Fruit fly (Drosophila melanogaster): ENCODE measurements around the gene Cpr100A.

Gene Cpr100A

DNA sequence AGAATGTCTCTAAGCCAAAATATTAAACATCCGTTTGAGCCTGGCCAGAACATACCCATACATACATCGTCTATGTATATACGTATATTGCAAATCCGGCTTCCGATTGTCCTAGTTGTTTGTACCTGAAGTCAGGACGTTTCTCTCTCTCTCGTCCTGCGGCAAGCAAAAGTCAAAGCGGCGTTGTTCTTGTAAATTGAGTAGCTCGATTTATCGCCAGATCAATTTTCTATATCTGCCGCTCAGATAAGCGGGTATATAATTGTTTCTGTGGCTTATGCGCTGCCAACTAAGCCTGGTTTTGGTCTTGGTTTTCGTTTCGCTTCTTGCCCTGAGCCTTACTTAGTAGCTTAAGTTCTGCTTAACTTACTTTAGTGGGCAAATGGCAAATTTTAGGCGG lies 10.7 kb upstream of the Cpr100A start:
- no peak for TF ChIP-seq noc (tag; optimal IDR thresholded peaks at IDR 0.05)

DNA sequence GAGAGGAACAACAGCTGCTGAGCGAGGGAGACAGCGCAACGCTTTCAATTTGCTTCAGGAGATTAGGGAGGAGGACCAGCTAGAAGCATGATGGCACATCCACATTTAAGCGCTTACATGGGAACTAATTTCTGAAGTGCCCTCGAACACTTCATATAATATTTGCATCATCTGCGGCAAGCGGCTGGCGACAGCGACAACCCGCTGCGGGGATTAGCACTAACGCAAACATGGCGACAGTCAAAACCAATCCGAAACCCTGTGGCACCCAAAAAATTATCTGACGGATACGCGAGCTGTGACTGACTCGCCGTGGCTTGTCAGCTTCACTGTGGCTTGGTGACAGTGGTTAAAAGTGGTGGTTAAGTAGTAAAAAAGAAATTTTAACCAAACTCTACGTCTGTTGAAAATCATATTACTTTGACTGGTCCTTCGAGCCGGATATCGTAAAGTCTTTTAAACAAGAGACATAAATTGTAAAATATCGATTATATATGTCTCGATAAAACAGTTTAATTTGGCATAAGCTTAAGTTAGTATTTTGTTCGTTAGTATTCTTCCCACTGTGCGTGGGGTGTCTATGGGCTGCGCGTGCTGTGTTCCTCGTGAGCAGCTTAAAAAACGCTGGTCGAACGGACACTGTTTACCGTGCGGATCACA lies 7.3 kb upstream of the Cpr100A start:
- TF ChIP-seq noc (tag; optimal IDR thresholded peaks at IDR 0.05): no peak

DNA sequence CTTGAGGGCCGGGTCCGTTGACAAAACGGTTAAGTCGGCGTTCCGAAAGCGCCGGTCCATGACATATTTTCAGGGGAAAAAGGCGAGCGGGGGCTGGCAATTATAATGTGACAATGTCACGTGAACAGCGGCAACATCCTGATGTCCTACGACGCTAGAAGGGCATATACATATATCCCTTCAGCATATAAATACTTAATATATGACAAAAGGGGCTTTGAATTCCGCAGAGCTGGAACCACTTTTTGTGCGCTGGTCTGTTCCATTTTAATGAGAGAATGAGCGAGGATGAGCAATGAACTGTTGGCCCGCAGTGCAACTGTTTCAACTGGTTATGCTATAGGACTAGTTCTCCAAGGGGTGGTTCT lies 6.8 kb upstream of the Cpr100A start:
- TF ChIP-seq noc (tag; optimal IDR thresholded peaks at IDR 0.05): no peak

DNA sequence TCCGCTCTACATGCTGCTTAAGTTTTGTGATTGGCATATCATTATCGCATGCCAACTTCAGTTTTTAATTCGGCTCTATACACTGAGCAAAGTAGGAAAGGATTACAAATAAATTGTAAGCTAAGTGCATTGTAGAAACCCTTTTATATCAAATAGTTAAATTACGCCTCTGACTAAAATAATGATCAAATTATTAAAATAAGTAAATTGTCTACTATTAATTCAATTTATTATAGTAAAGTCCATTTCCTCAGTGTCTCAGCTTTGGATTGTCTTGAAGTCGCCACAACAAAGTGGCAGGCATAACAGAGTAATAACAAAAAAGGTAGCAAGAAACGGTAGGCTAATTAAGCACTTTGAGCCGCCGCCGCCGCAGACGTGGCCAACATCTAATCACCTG lies 4.8 kb upstream of the Cpr100A start:
- TF ChIP-seq noc (tag; optimal IDR thresholded peaks at IDR 0.05): no peak

DNA sequence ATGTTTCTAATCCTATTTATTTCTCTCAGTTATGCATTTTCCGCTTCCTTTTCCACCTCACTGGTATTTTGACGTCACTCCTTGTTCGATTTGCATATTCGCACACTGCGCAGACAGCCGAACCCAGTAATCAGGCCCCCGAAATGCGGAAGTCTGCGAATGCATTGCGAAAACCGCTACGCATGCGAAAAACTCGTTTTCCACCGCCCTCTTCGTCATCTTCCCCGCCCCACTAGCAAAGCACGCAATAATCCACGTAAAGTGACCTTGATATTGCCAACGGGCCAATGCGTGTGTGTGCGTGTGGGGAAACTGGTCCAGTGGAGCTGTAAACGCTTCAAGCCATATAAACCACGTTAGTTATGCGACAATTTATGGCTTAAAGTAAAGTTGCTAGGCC lies 3.4 kb upstream of the Cpr100A start:
- TF ChIP-seq noc (tag; optimal IDR thresholded peaks at IDR 0.05): no peak

DNA sequence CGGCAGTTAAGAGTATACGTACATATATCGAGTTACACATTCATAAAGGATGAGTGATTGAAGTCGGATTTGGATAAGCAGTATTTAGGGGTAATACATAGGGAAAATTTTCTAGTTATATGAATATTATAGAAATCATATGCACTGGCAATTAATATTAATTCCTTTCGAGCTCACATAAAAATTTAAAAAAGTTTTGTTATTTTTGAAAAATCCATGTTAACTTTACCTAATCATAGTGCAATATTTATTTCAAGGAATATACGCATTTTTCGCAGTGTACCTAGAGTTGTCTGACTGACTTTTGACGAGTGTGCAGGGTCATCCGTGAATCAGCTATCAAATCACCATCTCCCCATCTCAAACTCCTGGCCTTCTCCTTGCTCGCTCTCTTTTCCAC lies 2.9 kb upstream of the Cpr100A start:
- no peak for TF ChIP-seq noc (tag; optimal IDR thresholded peaks at IDR 0.05)

DNA sequence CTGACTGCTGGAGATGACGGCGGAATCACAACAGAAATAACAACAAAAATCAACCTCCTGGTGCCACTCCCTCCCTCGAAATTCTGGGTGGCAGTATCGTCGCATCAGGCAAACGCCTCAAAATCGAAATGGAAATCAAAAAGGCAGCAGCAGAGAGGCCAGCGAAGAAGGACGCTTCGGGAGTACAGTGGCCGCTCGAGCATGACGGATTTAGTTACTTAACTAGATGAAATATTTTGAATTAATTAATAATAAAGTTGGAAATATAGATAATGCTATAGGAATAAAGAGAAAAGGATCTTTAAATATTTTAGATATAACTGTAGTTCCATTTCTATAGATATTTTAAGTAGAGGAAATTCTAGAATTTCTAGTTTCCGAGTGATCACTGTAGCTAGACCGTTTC lies 2.0 kb upstream of the Cpr100A start:
- no peak for TF ChIP-seq noc (tag; optimal IDR thresholded peaks at IDR 0.05)

DNA sequence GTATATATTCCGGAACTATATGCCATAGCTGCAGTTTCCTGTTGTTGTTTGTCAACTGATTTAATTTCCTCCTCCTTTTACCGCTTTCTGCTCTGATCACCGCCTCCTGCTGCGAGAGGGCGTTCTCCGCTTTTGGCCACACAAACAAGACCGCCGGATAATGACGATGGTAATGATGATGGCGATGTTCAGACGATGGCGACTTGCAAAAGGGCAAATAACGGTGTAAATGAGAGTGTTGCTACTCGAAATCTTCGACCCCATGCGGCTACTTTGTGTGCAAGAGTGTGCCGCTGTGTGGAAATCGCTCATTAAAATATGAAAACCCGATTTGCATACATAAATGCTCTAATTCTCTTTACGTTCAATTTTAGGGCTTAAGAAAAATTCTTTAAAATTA lies 1.4 kb upstream of the Cpr100A start:
- TF ChIP-seq noc (tag; optimal IDR thresholded peaks at IDR 0.05): no peak

DNA sequence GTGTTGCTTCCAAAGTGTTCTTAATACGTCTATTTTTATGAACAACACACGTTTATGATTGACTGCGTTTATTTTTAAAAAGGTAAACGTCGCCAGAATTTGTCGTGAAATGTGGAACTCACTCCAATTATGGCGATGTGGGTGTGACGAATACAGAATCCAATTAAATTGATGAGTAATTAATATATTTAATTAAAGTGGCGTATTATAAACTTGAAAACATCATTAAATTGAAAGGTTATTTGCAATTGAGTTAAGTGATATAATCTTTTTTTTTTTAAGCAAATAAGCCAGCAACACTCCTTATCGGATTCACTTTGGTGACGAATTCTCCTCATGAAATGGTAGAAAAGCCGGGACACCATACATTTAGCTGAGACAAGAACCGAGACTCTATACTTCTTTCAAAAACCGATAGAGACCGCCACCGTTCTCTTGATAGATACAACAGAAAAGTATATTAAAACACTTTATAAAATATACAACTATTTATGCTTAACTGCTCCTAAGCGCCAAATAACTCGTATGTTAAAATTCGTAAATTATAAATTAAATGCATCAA lies 3.1 kb downstream of the Cpr100A start:
- TF ChIP-seq noc (tag; optimal IDR thresholded peaks at IDR 0.05): no peak

DNA sequence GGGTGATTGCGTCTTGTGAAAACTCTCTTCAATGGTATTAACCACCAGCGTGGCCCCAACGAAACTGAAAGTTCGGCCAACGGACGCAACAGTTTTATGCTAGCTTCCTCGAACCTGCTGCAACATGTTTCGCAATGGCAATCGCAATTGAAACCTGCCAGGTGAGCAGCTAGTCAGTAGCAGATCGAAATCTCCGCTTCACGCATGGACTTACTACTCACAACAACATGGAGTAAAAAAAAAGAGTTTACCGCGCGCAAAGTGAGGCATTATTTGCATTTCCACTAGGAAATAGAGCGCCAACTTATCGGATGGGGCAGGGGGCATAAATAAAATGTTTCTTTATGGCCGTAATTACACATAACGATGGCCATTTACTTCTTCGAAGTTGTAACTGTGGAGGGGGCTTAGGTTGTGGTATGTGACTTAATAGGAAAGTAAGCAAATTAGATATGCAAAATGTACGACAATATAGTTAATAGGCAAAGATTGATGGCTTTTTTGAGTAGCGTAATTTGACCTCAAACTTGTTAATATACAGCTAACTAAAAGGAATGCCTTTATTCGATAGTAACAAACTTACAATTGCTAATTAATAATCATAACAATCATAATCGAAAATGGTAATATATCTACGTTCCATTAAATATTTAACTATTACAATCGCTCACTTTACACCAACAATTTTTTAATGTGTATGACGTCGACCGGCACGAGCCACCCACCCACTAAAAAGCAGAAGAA lies 5.2 kb downstream of the Cpr100A start, which contains the start of gene CG15545:
Gene CG15545 (minus strand): TSS at position 51 of the 744 bp plus-strand sequence.
- TF ChIP-seq noc (tag; optimal IDR thresholded peaks at IDR 0.05): no peak

DNA sequence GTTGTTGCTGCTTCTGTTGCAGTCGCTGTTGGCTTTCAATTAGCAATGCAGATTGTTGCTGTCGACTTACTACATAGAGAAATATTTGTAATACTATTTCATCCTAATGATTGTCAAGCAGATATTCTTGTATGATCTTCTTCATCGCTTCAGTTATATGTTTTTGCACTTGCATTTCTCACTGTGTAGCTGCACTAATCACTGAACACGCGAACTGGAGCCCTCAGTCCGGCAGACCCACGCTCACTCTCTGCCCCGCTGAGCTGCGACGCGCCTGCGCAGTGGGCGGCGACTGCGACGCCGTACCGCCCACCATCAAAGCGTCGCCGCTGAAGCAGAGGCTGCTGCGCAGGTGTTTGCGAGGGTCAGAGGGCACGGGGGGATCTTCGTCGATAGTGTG lies 7.4 kb downstream of the Cpr100A start:
- TF ChIP-seq noc (tag; optimal IDR thresholded peaks at IDR 0.05): no peak

DNA sequence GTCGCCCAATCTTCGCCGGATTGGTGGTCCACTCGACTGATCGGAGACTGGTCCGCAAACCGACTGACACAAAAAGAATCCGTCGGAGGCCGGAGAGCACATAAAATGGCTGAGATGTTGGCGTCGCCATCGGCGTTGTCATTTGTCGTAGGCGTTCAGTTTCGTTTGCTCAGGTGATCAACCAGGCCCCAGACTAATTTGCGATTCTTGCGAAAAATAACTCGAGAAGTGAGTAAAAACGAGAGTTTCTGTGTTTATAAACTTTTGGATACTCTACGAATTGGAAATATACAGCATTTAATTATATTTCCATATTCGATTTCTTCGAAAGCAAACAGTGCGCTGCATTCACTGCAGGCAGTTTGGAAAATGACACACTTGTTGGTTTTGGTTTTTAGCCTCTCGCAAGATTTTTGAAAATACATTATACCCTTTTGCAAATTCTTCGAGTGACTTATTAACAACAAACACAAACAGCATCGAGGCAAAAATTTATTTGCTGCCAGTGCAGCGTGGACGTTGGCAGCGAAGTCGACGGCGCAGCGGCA lies 8.9 kb downstream of the Cpr100A start, which contains the start of gene CG15546:
Gene CG15546 (minus strand): TSS at position 51 of the 548 bp plus-strand sequence.
- no peak for TF ChIP-seq noc (tag; optimal IDR thresholded peaks at IDR 0.05)

DNA sequence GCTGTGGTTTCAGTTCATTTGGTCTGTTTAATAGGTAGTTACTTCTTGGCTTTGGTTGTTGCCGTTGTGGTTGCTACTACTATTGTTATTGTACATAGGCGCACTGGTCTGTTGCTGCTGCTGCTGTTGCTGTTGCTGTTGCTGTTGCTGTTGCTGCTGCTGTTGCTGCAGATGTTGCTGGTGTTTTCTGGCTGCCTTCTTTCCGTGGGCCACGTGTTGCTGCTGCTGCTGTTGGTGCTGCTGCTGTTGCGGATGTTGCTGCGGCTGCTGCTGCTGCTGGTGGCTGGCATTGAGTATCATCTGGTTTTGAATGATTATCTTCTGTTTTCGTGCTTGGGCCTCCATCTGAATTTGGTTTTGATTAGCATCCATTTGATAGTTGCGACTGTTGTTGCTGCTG lies 10.8 kb downstream of the Cpr100A start:
- no peak for TF ChIP-seq noc (tag; optimal IDR thresholded peaks at IDR 0.05)

DNA sequence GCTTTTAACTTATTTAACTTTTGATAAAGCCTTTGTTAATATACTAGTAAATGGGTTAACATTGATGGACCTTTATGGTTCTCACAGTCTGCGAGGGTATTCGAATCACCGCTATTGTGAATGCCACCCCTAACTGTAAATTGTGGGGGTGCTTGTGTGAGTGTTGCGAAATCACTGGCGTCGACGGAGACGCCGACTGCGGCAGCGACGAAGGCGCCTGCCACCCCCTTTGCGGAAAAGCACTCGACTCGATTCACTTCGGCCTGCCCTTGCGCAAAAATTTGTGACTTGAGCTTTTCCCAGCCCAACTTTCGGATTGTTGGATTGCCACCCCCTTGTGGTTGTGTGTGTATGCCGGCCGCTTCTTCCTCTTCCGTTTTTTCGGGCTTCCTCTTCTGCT lies 12.7 kb downstream of the Cpr100A start:
- no peak for TF ChIP-seq noc (tag; optimal IDR thresholded peaks at IDR 0.05)

DNA sequence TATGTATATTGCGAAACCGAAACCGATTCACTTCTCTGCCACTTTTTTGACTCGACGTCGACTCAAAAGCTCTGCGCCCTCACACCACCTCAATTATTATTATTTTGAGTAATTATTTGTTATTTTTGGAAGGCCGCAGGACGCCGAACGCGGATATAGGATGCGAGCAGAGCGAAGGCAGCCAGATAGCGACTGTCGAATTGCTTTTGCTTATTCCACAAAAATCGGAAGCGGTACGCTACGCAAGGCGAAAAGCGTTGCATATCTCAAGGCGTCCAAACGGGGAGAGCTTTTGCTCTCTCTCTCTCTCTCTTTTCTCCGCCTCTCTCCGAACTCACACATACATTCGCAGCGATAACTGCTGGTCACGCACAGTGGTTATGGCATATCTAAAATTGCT lies 13.6 kb downstream of the Cpr100A start, which contains the start of gene CG12071:
Gene CG12071 (minus strand): TSS at position 134 of the 400 bp plus-strand sequence.
- no peak for TF ChIP-seq noc (tag; optimal IDR thresholded peaks at IDR 0.05)

DNA sequence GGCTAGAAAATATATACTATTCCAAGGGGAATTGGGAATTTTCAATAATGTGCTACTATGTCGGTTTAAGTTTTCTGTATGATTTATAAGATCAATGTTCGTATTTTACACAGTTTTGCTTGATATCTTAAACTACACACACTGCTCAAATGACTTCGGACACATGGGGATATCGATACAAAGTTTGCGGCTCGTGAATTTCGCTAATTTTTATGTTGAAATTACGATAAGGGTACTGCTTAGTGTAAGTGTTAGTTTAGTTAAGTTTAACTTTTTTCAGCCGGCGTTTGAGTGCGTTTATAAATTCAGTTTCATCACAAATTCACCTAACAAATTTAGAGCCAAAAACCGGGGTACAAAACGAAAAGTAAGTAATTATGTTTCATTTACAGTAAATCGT lies 16.1 kb downstream of the Cpr100A start, which contains the start of gene CG15547:
Gene CG15547 (minus strand): TSS at position 101 of the 400 bp plus-strand sequence.
- no peak for TF ChIP-seq noc (tag; optimal IDR thresholded peaks at IDR 0.05)

DNA sequence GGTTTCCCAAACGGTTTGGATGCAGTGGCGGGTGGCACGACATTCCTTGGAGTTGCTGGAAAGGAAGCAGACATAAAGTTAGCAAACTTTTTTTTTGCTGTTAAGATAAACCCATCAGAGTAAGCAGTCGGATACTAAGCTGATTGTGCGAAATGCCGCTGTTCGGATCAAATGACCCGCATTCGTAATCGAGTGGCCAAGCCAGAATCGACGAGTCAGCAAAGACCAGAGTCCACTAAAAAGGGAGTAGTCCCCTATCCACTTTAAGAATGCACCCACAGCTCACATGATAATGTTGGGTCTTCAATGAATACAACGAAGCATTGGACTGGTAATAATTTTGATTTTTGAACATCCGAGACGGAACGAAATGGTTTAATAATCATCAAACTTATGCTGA lies 19.5 kb downstream of the Cpr100A start:
- no peak for TF ChIP-seq noc (tag; optimal IDR thresholded peaks at IDR 0.05)

All from whole organism, larva.